Worm (Caenorhabditis elegans) whole organism, L1 larva: ENCODE results near the gene egg-3.

ENCODE experiments used
- C04F5.9 ChIP-seq: sonication (generic microtip); optimal IDR thresholded peaks from 2 replicates; lab custom pipeline; 2016; ENCODE audit warnings: missing genetic modification characterization, missing compliant biosample characterization
- C16A3.4 ChIP-seq: fragments of 150-350 bp; optimal IDR thresholded peaks from 2 replicates; lab custom pipeline; 2014; ENCODE audit warnings: missing biosample characterization, missing genetic modification characterization
- C34B4.2 ChIP-seq: sonication (generic microtip); optimal IDR thresholded peaks from 2 replicates; lab custom pipeline; 2017; ENCODE audit warnings: mild to moderate bottlenecking, missing genetic modification characterization, missing compliant biosample characterization
- F16B12.6 ChIP-seq: fragments of 150-350 bp; optimal IDR thresholded peaks from 2 replicates; lab custom pipeline; 2014; ENCODE audit warnings: missing biosample characterization, missing genetic modification characterization
- aha-1 ChIP-seq: fragments of 150-350 bp; optimal IDR thresholded peaks from 2 replicates; lab custom pipeline; 2014; ENCODE audit warnings: missing biosample characterization, missing genetic modification characterization
- alr-1 ChIP-seq: fragments of 200-800 bp; sonication (Bioruptor generic); optimal IDR thresholded peaks from 2 replicates; lab custom pipeline; 2018; ENCODE audit warnings: borderline replicate concordance, mild to moderate bottlenecking, missing genetic modification characterization, missing compliant biosample characterization
- aly-2 ChIP-seq: fragments of 150-350 bp; optimal IDR thresholded peaks from 2 replicates; lab custom pipeline; 2014; ENCODE audit warnings: missing biosample characterization, missing genetic modification characterization
- blmp-1 ChIP-seq: fragments of 150-350 bp; optimal IDR thresholded peaks from 2 replicates; lab custom pipeline; 2014; ENCODE audit warnings: missing biosample characterization, missing genetic modification characterization
- ceh-82 ChIP-seq, 3 experiments: fragments of 150-350 bp in 1 of 3; sonication (generic microtip) in 2 of 3; optimal IDR thresholded peaks; 2 replicates each; lab custom pipeline; 2014 to 2017; ENCODE audit warnings: missing biosample characterization in 3 of 3, missing genetic modification characterization in 3 of 3
- dpl-1 ChIP-seq, 3 experiments: fragments of 150-350 bp in 2 of 3; sonication (generic microtip) in 1 of 3; optimal IDR thresholded peaks; 2 replicates each; lab custom pipeline; 2014 to 2017; ENCODE audit warnings: missing biosample characterization in 3 of 3, missing genetic modification characterization in 3 of 3, missing genetic modification reagents in 3 of 3
- efl-1 ChIP-seq, 4 experiments: fragments of 150-350 bp; optimal IDR thresholded peaks in 3 of 4; peaks in 1 of 4; 1 replicate in 1 of 4; 2 replicates in 3 of 4; lab custom pipeline; 2014; ENCODE audit warnings: missing biosample characterization in 2 of 4, missing genetic modification characterization in 2 of 4, missing genetic modification reagents in 2 of 4
- efl-3 ChIP-seq: fragments of 200-800 bp; sonication (Bioruptor generic); optimal IDR thresholded peaks from 2 replicates; lab custom pipeline; 2018; ENCODE audit warnings: mild to moderate bottlenecking, missing genetic modification characterization, missing compliant biosample characterization
- fkh-10 ChIP-seq: sonication (generic microtip); optimal IDR thresholded peaks from 2 replicates; lab custom pipeline; 2017; ENCODE audit warnings: missing biosample characterization, missing genetic modification reagents, missing genetic modification characterization
- fkh-4 ChIP-seq: sonication (generic microtip); optimal IDR thresholded peaks from 2 replicates; lab custom pipeline; 2016; ENCODE audit warnings: missing compliant biosample characterization, missing genetic modification characterization, borderline replicate concordance
- hlh-17 ChIP-seq: fragments of 200-800 bp; sonication (Bioruptor generic); optimal IDR thresholded peaks from 2 replicates; lab custom pipeline; 2018; ENCODE audit warnings: missing genetic modification characterization, mild to moderate bottlenecking, missing compliant biosample characterization, moderate library complexity, borderline replicate concordance
- hlh-4 ChIP-seq: sonication (generic microtip); optimal IDR thresholded peaks from 2 replicates; lab custom pipeline; 2016; ENCODE audit warnings: mild to moderate bottlenecking, missing genetic modification characterization, missing compliant biosample characterization
- irx-1 ChIP-seq: sonication (generic microtip); optimal IDR thresholded peaks from 2 replicates; lab custom pipeline; 2016; ENCODE audit warnings: missing genetic modification characterization, missing compliant biosample characterization
- jun-1 ChIP-seq: fragments of 150-350 bp; optimal IDR thresholded peaks from 2 replicates; lab custom pipeline; 2014; ENCODE audit warnings: missing biosample characterization, missing genetic modification reagents, missing genetic modification characterization
- lin-15B ChIP-seq: fragments of 150-350 bp; sonication (generic microtip); optimal IDR thresholded peaks from 3 replicates; lab custom pipeline; 2014; ENCODE audit warnings: missing biosample characterization, missing genetic modification characterization
- lin-35 ChIP-seq, 2 experiments: fragments of 150-350 bp; optimal IDR thresholded peaks; 2 replicates each; lab custom pipeline; 2014; ENCODE audit warnings: missing biosample characterization in 2 of 2, missing genetic modification characterization in 2 of 2, missing genetic modification reagents in 2 of 2
- lir-3 ChIP-seq: sonication (generic microtip); optimal IDR thresholded peaks from 2 replicates; lab custom pipeline; 2016; ENCODE audit warnings: mild to moderate bottlenecking, missing genetic modification characterization, moderate library complexity, missing compliant biosample characterization; ENCODE audit not compliant: poor library complexity
- lsy-2 ChIP-seq, 2 experiments: fragments of 150-350 bp; optimal IDR thresholded peaks; 2 replicates each; lab custom pipeline; 2014; ENCODE audit warnings: missing biosample characterization in 2 of 2, missing genetic modification characterization in 2 of 2
- mdl-1 ChIP-seq, 2 experiments: fragments of 150-350 bp; optimal IDR thresholded peaks; 2 replicates each; lab custom pipeline; 2014 to 2017; ENCODE audit warnings: missing biosample characterization in 2 of 2, missing genetic modification characterization in 2 of 2, inconsistent platforms in 1 of 2
- mef-2 ChIP-seq: fragments of 150-350 bp; optimal IDR thresholded peaks from 2 replicates; lab custom pipeline; 2014; ENCODE audit warnings: missing biosample characterization, missing genetic modification characterization
- nhr-11 ChIP-seq: fragments of 150-350 bp; optimal IDR thresholded peaks from 2 replicates; lab custom pipeline; 2014; ENCODE audit warnings: missing biosample characterization, missing genetic modification characterization
- nhr-20 ChIP-seq: sonication (generic microtip); optimal IDR thresholded peaks from 2 replicates; lab custom pipeline; 2016; ENCODE audit warnings: mild to moderate bottlenecking, missing genetic modification characterization, missing compliant biosample characterization
- nhr-28 ChIP-seq: fragments of 150-350 bp; optimal IDR thresholded peaks from 2 replicates; lab custom pipeline; 2014; ENCODE audit warnings: missing biosample characterization, missing genetic modification characterization
- nhr-71 ChIP-seq: sonication (generic microtip); optimal IDR thresholded peaks from 2 replicates; lab custom pipeline; 2016; ENCODE audit warnings: mild to moderate bottlenecking, missing genetic modification characterization, moderate library complexity, missing compliant biosample characterization
- nhr-76 ChIP-seq: sonication (generic microtip); optimal IDR thresholded peaks from 2 replicates; lab custom pipeline; 2017; ENCODE audit warnings: missing biosample characterization, missing genetic modification characterization
- skn-1 ChIP-seq: fragments of 150-350 bp; optimal IDR thresholded peaks from 2 replicates; lab custom pipeline; 2014; ENCODE audit warnings: missing biosample characterization, missing genetic modification characterization
- snpc-4 ChIP-seq: fragments of 150-350 bp; optimal IDR thresholded peaks from 2 replicates; lab custom pipeline; 2014; ENCODE audit warnings: missing biosample characterization, missing genetic modification characterization
- sox-4 ChIP-seq: sonication (generic microtip); optimal IDR thresholded peaks from 2 replicates; lab custom pipeline; 2016; ENCODE audit warnings: missing genetic modification characterization, missing compliant biosample characterization
- sptf-1 ChIP-seq: fragments of 150-350 bp; optimal IDR thresholded peaks from 2 replicates; lab custom pipeline; 2014; ENCODE audit warnings: missing biosample characterization, missing genetic modification characterization
- sup-37 ChIP-seq: fragments of 200-800 bp; sonication (Bioruptor generic); optimal IDR thresholded peaks from 2 replicates; lab custom pipeline; 2018; ENCODE audit warnings: mild to moderate bottlenecking, missing genetic modification characterization, missing compliant biosample characterization
- swsn-7 ChIP-seq: sonication (generic microtip); optimal IDR thresholded peaks from 2 replicates; lab custom pipeline; 2016; ENCODE audit warnings: missing genetic modification characterization, missing compliant biosample characterization
- tbx-2 ChIP-seq: sonication (generic microtip); optimal IDR thresholded peaks from 2 replicates; lab custom pipeline; 2016; ENCODE audit warnings: missing genetic modification characterization, missing compliant biosample characterization
- tlp-1 ChIP-seq: fragments of 150-350 bp; optimal IDR thresholded peaks from 2 replicates; lab custom pipeline; 2014; ENCODE audit warnings: missing biosample characterization, missing genetic modification characterization
- unc-30 ChIP-seq: sonication (generic microtip); optimal IDR thresholded peaks from 2 replicates; lab custom pipeline; 2017; ENCODE audit warnings: missing biosample characterization, missing genetic modification characterization
- unc-98 ChIP-seq: fragments of 200-800 bp; sonication (Bioruptor generic); IDR thresholded peaks from 2 replicates; pipeline ENCODE4 v1.3.6; 2022; ENCODE audit warnings: missing genetic modification characterization, missing compliant biosample characterization
- vab-15 ChIP-seq: sonication (generic microtip); optimal IDR thresholded peaks from 2 replicates; lab custom pipeline; 2017; ENCODE audit warnings: missing genotype, mild to moderate bottlenecking, missing genetic modification characterization, missing compliant biosample characterization
- zag-1 ChIP-seq: fragments of 150-350 bp; optimal IDR thresholded peaks from 2 replicates; lab custom pipeline; 2014; ENCODE audit warnings: missing biosample characterization, missing genetic modification characterization
- zip-4 ChIP-seq: fragments of 200-800 bp; sonication (Bioruptor generic); optimal IDR thresholded peaks from 2 replicates; lab custom pipeline; 2018; ENCODE audit warnings: mild to moderate bottlenecking, missing genetic modification characterization, moderate library complexity, missing compliant biosample characterization
- ztf-11 ChIP-seq, 2 experiments: sonication (generic microtip); optimal IDR thresholded peaks; 2 replicates each; lab custom pipeline; 2016 to 2017; ENCODE audit warnings: missing genetic modification characterization in 2 of 2, missing biosample characterization in 1 of 2, missing compliant biosample characterization in 1 of 2

Gene egg-3

DNA sequence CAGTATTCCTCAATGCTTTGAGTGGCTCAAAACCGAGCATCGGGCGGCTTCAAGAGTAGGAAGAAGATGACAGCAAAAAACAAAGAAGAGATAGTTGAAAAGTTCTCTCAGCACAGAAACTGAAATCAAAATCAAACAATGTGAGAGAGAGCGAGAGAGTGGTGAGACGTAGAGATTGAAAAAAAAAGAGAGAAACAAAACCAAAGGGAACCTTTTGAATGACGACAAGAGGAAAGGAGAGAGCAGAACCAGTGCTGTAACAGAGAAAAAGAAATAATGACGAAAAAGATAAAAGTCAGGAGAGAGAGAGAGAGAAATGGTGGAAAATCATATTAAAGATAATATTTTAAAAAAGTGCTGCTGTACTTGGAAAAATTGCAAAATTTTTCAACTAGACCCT lies 17.0 kb downstream of the egg-3 start (continued):
- TF ChIP-seq ceh-82 (tag; optimal IDR thresholded peaks at IDR 0.05; lab: Kevin White, UChicago) (peak in 1 of 3 experiments; percentile 11), zip-4 (GFP tag; lab: Kevin White, UChicago) (no peak), efl-1 (optimal IDR thresholded peaks at IDR 0.05; lab: Kevin White, UChicago) (peak; percentile 33 to 42), efl-1 (GFP tag; optimal IDR thresholded peaks at IDR 0.05 in 1 of 2; lab: Kevin White, UChicago) (no peak), unc-30 (tag; lab: Kevin White, UChicago) (no peak), tlp-1 (tag; lab: Kevin White, UChicago) (no peak), mef-2 (tag; lab: Kevin White, UChicago) (no peak), hlh-17 (GFP tag; lab: Kevin White, UChicago) (no peak), C16A3.4 (tag; lab: Kevin White, UChicago) (no peak), F16B12.6 (tag; lab: Kevin White, UChicago) (no peak), aly-2 (no peak), fkh-4 (no peak), irx-1 (tag; lab: Kevin White, UChicago) (no peak), aha-1 (no peak), snpc-4 (tag; lab: Kevin White, UChicago) (no peak), sox-4 (tag; lab: Kevin White, UChicago) (no peak), unc-98 (GFP tag; lab: Robert Waterston, UW) (no peak; the same call in 1 of the 2 replicates), vab-15 (tag; lab: Kevin White, UChicago) (no peak), hlh-4 (tag; lab: Kevin White, UChicago) (no peak), lin-15B (no peak), sup-37 (no peak), C04F5.9 (tag; lab: Kevin White, UChicago) (peak; percentile 90), dpl-1 (GFP tag; optimal IDR thresholded peaks at IDR 0.05; lab: Kevin White, UChicago) (peak in 2 of 3 experiments; percentile 3 to 18), alr-1 (tag; lab: Kevin White, UChicago) (no peak), mdl-1 (tag; optimal IDR thresholded peaks at IDR 0.05; lab: Kevin White, UChicago) (no peak), swsn-7 (no peak), nhr-28 (no peak), nhr-20 (tag; lab: Kevin White, UChicago) (peak; percentile 51), skn-1 (peak; percentile 15), efl-3 (GFP tag; lab: Kevin White, UChicago) (no peak), fkh-10 (GFP tag; lab: Kevin White, UChicago) (no peak), sptf-1 (tag; lab: Kevin White, UChicago) (no peak), ztf-11 (tag; optimal IDR thresholded peaks at IDR 0.05; lab: Kevin White, UChicago) (no peak), lsy-2 (tag; optimal IDR thresholded peaks at IDR 0.05; lab: Kevin White, UChicago) (peak; percentile 62 to 81), lin-35 (GFP tag; optimal IDR thresholded peaks at IDR 0.05; lab: Kevin White, UChicago) (peak; percentile 0 to 8), nhr-11 (tag; lab: Kevin White, UChicago) (no peak), zag-1 (no peak), tbx-2 (tag; lab: Kevin White, UChicago) (no peak), C34B4.2 (tag; lab: Kevin White, UChicago) (no peak), lir-3 (no peak), nhr-71 (tag; lab: Kevin White, UChicago) (peak; percentile 57), blmp-1 (no peak), jun-1 (no peak), nhr-76 (tag; lab: Kevin White, UChicago) (no peak)
